Worm (Caenorhabditis elegans) whole organism, midembryonic: Measurements from ENCODE around the gene cdr-2.

Experiments used
- T22C8.4 ChIP-seq: fragments of 200-800 bp; sonication (Bioruptor generic); IDR thresholded peaks from 2 replicates; pipeline ENCODE4 v1.3.6; 2022; ENCODE audit warnings: missing genetic modification characterization, missing compliant biosample characterization
- cog-1 ChIP-seq: sonication (generic microtip); optimal IDR thresholded peaks from 2 replicates; lab custom pipeline; 2016; ENCODE audit warnings: missing genetic modification characterization, missing compliant biosample characterization
- flt-1 ChIP-seq: fragments of 200-800 bp; sonication (Bioruptor generic); IDR thresholded peaks from 2 replicates; pipeline ENCODE4 v1.3.6; 2022; ENCODE audit warnings: missing genetic modification characterization, missing compliant biosample characterization
- klf-2 ChIP-seq: fragments of 200-800 bp; sonication (Bioruptor generic); conservative IDR thresholded peaks from 2 replicates; pipeline ENCODE4 v1.3.6; 2022; ENCODE audit warnings: missing genetic modification reagents, missing genetic modification characterization, missing compliant biosample characterization
- med-1 ChIP-seq: sonication (generic microtip); optimal IDR thresholded peaks from 2 replicates; lab custom pipeline; 2017; ENCODE audit warnings: missing genetic modification characterization, mild to moderate bottlenecking, missing compliant biosample characterization, antibody characterized with exemption, missing genetic modification reagents; ENCODE audit not compliant: insufficient read depth
- ref-1 ChIP-seq: fragments of 200-800 bp; sonication (Bioruptor generic); conservative IDR thresholded peaks from 2 replicates; pipeline ENCODE4 v1.3.6; 2022; ENCODE audit warnings: missing genetic modification reagents, missing genetic modification characterization, missing compliant biosample characterization
- tab-1 ChIP-seq: fragments of 200-800 bp; sonication (Bioruptor generic); IDR thresholded peaks from 2 replicates; pipeline ENCODE4 v1.3.6; 2022; ENCODE audit warnings: missing genetic modification characterization, missing compliant biosample characterization
- ztf-23 ChIP-seq: fragments of 200-800 bp; sonication (Bioruptor generic); IDR thresholded peaks from 2 replicates; pipeline ENCODE4 v1.3.6; 2022; ENCODE audit warnings: missing genetic modification reagents, missing genetic modification characterization, missing compliant biosample characterization
- ztf-29 ChIP-seq: fragments of 200-800 bp; sonication (Bioruptor generic); IDR thresholded peaks from 2 replicates; pipeline ENCODE4 v1.3.6; 2022; ENCODE audit warnings: missing genetic modification reagents, missing genetic modification characterization, missing compliant biosample characterization

DNA sequence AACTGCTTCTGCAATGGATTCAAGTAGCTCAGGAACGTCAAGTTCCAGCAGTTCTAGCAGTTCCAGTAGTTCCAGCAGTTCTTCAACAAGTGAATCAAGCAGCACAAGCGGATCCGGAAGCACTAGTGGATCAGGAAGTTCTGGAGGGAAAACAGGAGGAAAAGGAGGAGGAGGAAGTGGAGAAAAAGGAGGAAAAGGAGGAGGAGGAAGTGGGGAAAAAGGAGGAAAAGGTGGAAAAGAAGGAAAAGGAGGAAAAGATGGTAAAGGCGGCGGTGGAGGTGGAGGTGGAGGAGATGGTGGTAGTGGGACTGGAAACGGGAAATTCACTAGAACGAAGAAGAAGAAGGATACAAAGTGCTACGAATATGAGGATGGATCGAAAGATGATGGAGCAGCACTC lies 9.0 kb downstream of the cdr-2 start:
- TF ChIP-seq ztf-23 (GFP tag; lab: Robert Waterston, UW): no peak
- TF ChIP-seq flt-1 (GFP tag; lab: Robert Waterston, UW): no peak
- TF ChIP-seq ztf-29 (GFP tag; lab: Robert Waterston, UW): no peak
- TF ChIP-seq tab-1 (GFP tag; lab: Robert Waterston, UW): no peak
- TF ChIP-seq ref-1 (GFP tag; lab: Robert Waterston, UW): no peak
- TF ChIP-seq klf-2 (GFP tag; lab: Robert Waterston, UW): 0 out of 2 replicates have a peak, but pooled peaks have one; percentile 14
- no peak for TF ChIP-seq med-1 (GFP tag; lab: Kevin White, UChicago)
- no peak for TF ChIP-seq cog-1 (tag; lab: Kevin White, UChicago)
- TF ChIP-seq T22C8.4 (GFP tag; lab: Robert Waterston, UW): no peak
